Fruit fly (Drosophila melanogaster) whole organism, embryonic: Measurements from ENCODE around the gene CG2608.

Experiments used
- Asciz ChIP-seq: fragments of 200-800 bp; sonication (Bioruptor generic); optimal IDR thresholded peaks from 2 replicates; lab custom pipeline; 2017; ENCODE audit warnings: missing biosample characterization, mild to moderate bottlenecking, missing genetic modification characterization, missing genetic modification reagents
- Blimp-1 ChIP-seq: fragments of 200-800 bp; sonication (Bioruptor generic); optimal IDR thresholded peaks from 3 replicates; lab custom pipeline; 2018; ENCODE audit warnings: missing biosample characterization, missing genetic modification characterization, mild to moderate bottlenecking, moderate library complexity, missing genetic modification reagents
- CG1024 ChIP-seq: fragments of 200-800 bp; sonication (Bioruptor generic); IDR thresholded peaks from 2 replicates; pipeline ENCODE4 v1.3.6; 2022; ENCODE audit warnings: missing biosample characterization, missing genetic modification characterization
- CG10267 ChIP-seq: fragments of 200-800 bp; sonication (Bioruptor generic); optimal IDR thresholded peaks from 2 replicates; lab custom pipeline; 2018; ENCODE audit warnings: missing biosample characterization, mild to moderate bottlenecking, missing genetic modification characterization, moderate library complexity
- CG10274 ChIP-seq: fragments of 200-800 bp; sonication (Bioruptor generic); optimal IDR thresholded peaks from 3 replicates; lab custom pipeline; 2017; ENCODE audit warnings: missing biosample characterization, mild to moderate bottlenecking, missing genetic modification characterization
- CG10654 ChIP-seq: fragments of 200-800 bp; sonication (Bioruptor generic); optimal IDR thresholded peaks from 2 replicates; lab custom pipeline; 2016; ENCODE audit warnings: missing biosample characterization, missing genetic modification characterization
- CG13123 ChIP-seq: fragments of 200-800 bp; sonication (Bioruptor generic); optimal IDR thresholded peaks from 2 replicates; lab custom pipeline; 2016; ENCODE audit warnings: missing biosample characterization, missing genetic modification characterization
- CG15696 ChIP-seq: fragments of 200-800 bp; sonication (Bioruptor generic); optimal IDR thresholded peaks from 2 replicates; lab custom pipeline; 2019; ENCODE audit warnings: missing biosample characterization, mild to moderate bottlenecking, missing genetic modification characterization, moderate library complexity
- CG16813 ChIP-seq: fragments of 200-800 bp; sonication (Bioruptor generic); IDR thresholded peaks from 3 replicates; pipeline ENCODE4 v1.3.6; 2022; ENCODE audit warnings: missing biosample characterization, missing genetic modification characterization; ENCODE audit not compliant: partially characterized antibody
- CG17912 ChIP-seq: fragments of 200-800 bp; sonication (Bioruptor generic); optimal IDR thresholded peaks from 2 replicates; lab custom pipeline; 2018; ENCODE audit warnings: missing biosample characterization, mild to moderate bottlenecking, missing genetic modification characterization
- CG2875 ChIP-seq: fragments of 200-800 bp; sonication (Bioruptor generic); optimal IDR thresholded peaks from 2 replicates; lab custom pipeline; 2017; ENCODE audit warnings: missing biosample characterization, mild to moderate bottlenecking, missing genetic modification characterization, missing genetic modification reagents
- CG30020 ChIP-seq: fragments of 200-800 bp; optimal IDR thresholded peaks from 2 replicates; lab custom pipeline; 2019; ENCODE audit warnings: missing biosample characterization, mild to moderate bottlenecking, missing genetic modification characterization, moderate library complexity
- CG32532 ChIP-seq: fragments of 200-800 bp; sonication (Bioruptor generic); IDR thresholded peaks from 2 replicates; pipeline ENCODE4 v1.3.6; 2022; ENCODE audit warnings: missing biosample characterization, missing genetic modification characterization
- CG3726 ChIP-seq: fragments of 200-800 bp; sonication (Bioruptor generic); IDR thresholded peaks from 3 replicates; pipeline ENCODE4, ENCODE4 v1.3.6; 2022; ENCODE audit warnings: missing biosample characterization, missing genetic modification characterization
- CG4328 ChIP-seq: fragments of 200-800 bp; sonication (Bioruptor generic); optimal IDR thresholded peaks from 3 replicates; lab custom pipeline; 2017; ENCODE audit warnings: missing biosample characterization, missing genetic modification reagents, missing genetic modification characterization
- CG4820 ChIP-seq: fragments of 200-800 bp; sonication (Bioruptor generic); optimal IDR thresholded peaks from 3 replicates; lab custom pipeline; 2016; ENCODE audit warnings: missing biosample characterization, missing genetic modification characterization
- CG6813 ChIP-seq: fragments of 200-800 bp; sonication (Bioruptor generic); optimal IDR thresholded peaks from 2 replicates; lab custom pipeline; 2017; ENCODE audit warnings: missing biosample characterization, missing genetic modification characterization, mild to moderate bottlenecking, moderate library complexity, missing genetic modification reagents
- CG9215 ChIP-seq: fragments of 200-800 bp; sonication (Bioruptor generic); IDR thresholded peaks from 2 replicates; pipeline ENCODE4 v1.3.6; 2022; ENCODE audit warnings: missing biosample characterization, missing genetic modification characterization
- CG9727 ChIP-seq: fragments of 200-800 bp; sonication (Bioruptor generic); optimal IDR thresholded peaks from 3 replicates; lab custom pipeline; 2017; ENCODE audit warnings: missing biosample characterization, mild to moderate bottlenecking, missing genetic modification characterization
- CTCF ChIP-seq: fragments of 200-800 bp; sonication (Bioruptor generic); optimal IDR thresholded peaks from 2 replicates; lab custom pipeline; 2017; ENCODE audit warnings: missing biosample characterization, mild to moderate bottlenecking, missing genetic modification characterization, moderate library complexity
- CkIIα-i1 ChIP-seq: fragments of 200-800 bp; sonication (Bioruptor generic); IDR thresholded peaks from 2 replicates; pipeline ENCODE4 v1.3.6; 2022; ENCODE audit warnings: missing biosample characterization, missing genetic modification characterization
- D19B ChIP-seq: fragments of 200-800 bp; sonication (Bioruptor generic); optimal IDR thresholded peaks from 2 replicates; lab custom pipeline; 2017; ENCODE audit warnings: missing biosample characterization, mild to moderate bottlenecking, missing genetic modification characterization
- Hey ChIP-seq: fragments of 200-800 bp; sonication (Bioruptor generic); optimal IDR thresholded peaks from 3 replicates; lab custom pipeline; 2018; ENCODE audit warnings: missing biosample characterization, mild to moderate bottlenecking, missing genetic modification characterization
- Hr3 ChIP-seq: fragments of 200-800 bp; sonication (Bioruptor generic); optimal IDR thresholded peaks from 3 replicates; lab custom pipeline; 2016; ENCODE audit warnings: missing biosample characterization, missing genetic modification characterization
- Lpt ChIP-seq: fragments of >200 bp; optimal IDR thresholded peaks from 2 replicates; lab custom pipeline; 2018; ENCODE audit warnings: missing biosample characterization, missing genetic modification characterization
- MTF-1 ChIP-seq: fragments of 200-800 bp; sonication (Bioruptor generic); optimal IDR thresholded peaks from 2 replicates; lab custom pipeline; 2018; ENCODE audit warnings: missing biosample characterization, mild to moderate bottlenecking, missing genetic modification characterization, borderline replicate concordance
- Sox102F ChIP-seq: fragments of 200-800 bp; sonication (Bioruptor generic); optimal IDR thresholded peaks from 2 replicates; lab custom pipeline; 2018; ENCODE audit warnings: missing biosample characterization, mild to moderate bottlenecking, missing genetic modification characterization, moderate library complexity
- ap ChIP-seq: fragments of 200-800 bp; sonication (Bioruptor generic); IDR thresholded peaks from 2 replicates; pipeline ENCODE4 v1.3.6; 2022; ENCODE audit warnings: missing biosample characterization, missing genetic modification characterization
- br ChIP-seq: fragments of >200 bp; optimal IDR thresholded peaks from 2 replicates; lab custom pipeline; 2017
- cg ChIP-seq: fragments of 200-800 bp; sonication (Bioruptor generic); optimal IDR thresholded peaks from 3 replicates; lab custom pipeline; 2019; ENCODE audit warnings: missing biosample characterization, mild to moderate bottlenecking, missing genetic modification characterization, moderate library complexity
- da ChIP-seq: fragments of 200-800 bp; sonication (Bioruptor generic); optimal IDR thresholded peaks from 2 replicates; lab custom pipeline; 2016; ENCODE audit warnings: missing biosample characterization, missing genetic modification characterization
- en ChIP-seq: fragments of 200-800 bp; sonication (Bioruptor generic); optimal IDR thresholded peaks from 2 replicates; lab custom pipeline; 2016; ENCODE audit warnings: missing biosample characterization, missing genetic modification characterization
- eyg ChIP-seq: fragments of 200-800 bp; sonication (Bioruptor generic); optimal IDR thresholded peaks from 3 replicates; lab custom pipeline; 2016; ENCODE audit warnings: missing biosample characterization, missing genetic modification characterization
- fu2 ChIP-seq: fragments of 200-800 bp; sonication (Bioruptor generic); optimal IDR thresholded peaks from 2 replicates; lab custom pipeline; 2016; ENCODE audit warnings: missing biosample characterization, missing genetic modification characterization
- gcm ChIP-seq: fragments of 200-800 bp; sonication (Bioruptor generic); optimal IDR thresholded peaks from 2 replicates; lab custom pipeline; 2019; ENCODE audit warnings: missing biosample characterization, mild to moderate bottlenecking, missing genetic modification characterization, moderate library complexity
- gem ChIP-seq: fragments of 200-800 bp; sonication (Bioruptor generic); optimal IDR thresholded peaks from 2 replicates; lab custom pipeline; 2019; ENCODE audit warnings: missing biosample characterization, mild to moderate bottlenecking, missing genetic modification characterization, moderate library complexity
- grau ChIP-seq: fragments of 200-800 bp; optimal IDR thresholded peaks from 3 replicates; lab custom pipeline; 2019; ENCODE audit warnings: missing biosample characterization, mild to moderate bottlenecking, missing genetic modification characterization, moderate library complexity
- hb ChIP-seq: fragments of 200-800 bp; sonication (Bioruptor generic); IDR thresholded peaks from 3 replicates; pipeline ENCODE4 v1.3.6; 2022; ENCODE audit warnings: missing biosample characterization, missing genetic modification characterization; ENCODE audit not compliant: partially characterized antibody
- jing ChIP-seq: fragments of 200-800 bp; sonication (Bioruptor generic); optimal IDR thresholded peaks from 2 replicates; lab custom pipeline; 2018; ENCODE audit warnings: missing biosample characterization, mild to moderate bottlenecking, missing genetic modification characterization
- kah ChIP-seq: fragments of 200-800 bp; sonication (Bioruptor generic); optimal IDR thresholded peaks from 2 replicates; lab custom pipeline; 2018; ENCODE audit warnings: missing biosample characterization, mild to moderate bottlenecking, missing genetic modification characterization
- nau ChIP-seq: fragments of 200-800 bp; sonication (Bioruptor generic); optimal IDR thresholded peaks from 3 replicates; lab custom pipeline; 2017; ENCODE audit warnings: missing biosample characterization, mild to moderate bottlenecking, missing genetic modification characterization, missing genetic modification reagents
- phol ChIP-seq: fragments of 200-800 bp; sonication (Bioruptor generic); optimal IDR thresholded peaks from 3 replicates; lab custom pipeline; 2018; ENCODE audit warnings: missing biosample characterization, mild to moderate bottlenecking, missing genetic modification characterization, moderate library complexity
- pzg ChIP-seq: fragments of 200-800 bp; sonication (Bioruptor generic); optimal IDR thresholded peaks from 3 replicates; lab custom pipeline; 2018; ENCODE audit warnings: missing biosample characterization, mild to moderate bottlenecking, missing genetic modification characterization, moderate library complexity
- schlank ChIP-seq: fragments of 200-800 bp; sonication (Bioruptor generic); optimal IDR thresholded peaks from 2 replicates; lab custom pipeline; 2018; ENCODE audit warnings: missing biosample characterization, mild to moderate bottlenecking, missing genetic modification characterization
- sim ChIP-seq: fragments of 200-800 bp; sonication (Bioruptor generic); IDR thresholded peaks from 2 replicates; pipeline ENCODE4 v1.3.6; 2022; ENCODE audit warnings: missing biosample characterization, missing genetic modification characterization
- sug ChIP-seq: fragments of 200-800 bp; optimal IDR thresholded peaks from 2 replicates; lab custom pipeline; 2019; ENCODE audit warnings: missing biosample characterization, mild to moderate bottlenecking, missing genetic modification characterization, moderate library complexity
- tll ChIP-seq, 2 experiments: fragments of 200-800 bp in 1 of 2; fragments of >200 bp in 1 of 2; sonication (Bioruptor generic) in 1 of 2; optimal IDR thresholded peaks; 2 replicates each; lab custom pipeline; 2017 to 2019; ENCODE audit warnings: missing biosample characterization in 2 of 2, missing genetic modification characterization in 2 of 2, mild to moderate bottlenecking in 1 of 2, moderate library complexity in 1 of 2
- tup ChIP-seq: fragments of 200-800 bp; sonication (Bioruptor generic); optimal IDR thresholded peaks from 2 replicates; lab custom pipeline; 2016; ENCODE audit warnings: missing biosample characterization, mild to moderate bottlenecking, missing genetic modification characterization, moderate library complexity
- vfl ChIP-seq: fragments of 200-800 bp; sonication (Bioruptor generic); optimal IDR thresholded peaks from 2 replicates; lab custom pipeline; 2016; ENCODE audit warnings: missing biosample characterization, missing genetic modification characterization
- wek ChIP-seq: fragments of 200-800 bp; sonication (Bioruptor generic); optimal IDR thresholded peaks from 3 replicates; lab custom pipeline; 2018; ENCODE audit warnings: missing biosample characterization, mild to moderate bottlenecking, missing genetic modification characterization, moderate library complexity
- zen ChIP-seq: fragments of 200-800 bp; sonication (Bioruptor generic); optimal IDR thresholded peaks from 3 replicates; lab custom pipeline; 2018; ENCODE audit warnings: missing biosample characterization, mild to moderate bottlenecking, missing genetic modification characterization, moderate library complexity
- zfh2 ChIP-seq: fragments of 200-800 bp; sonication (Bioruptor generic); optimal IDR thresholded peaks from 2 replicates; lab custom pipeline; 2016; ENCODE audit warnings: missing biosample characterization, missing genetic modification characterization

CG2608 gene

DNA sequence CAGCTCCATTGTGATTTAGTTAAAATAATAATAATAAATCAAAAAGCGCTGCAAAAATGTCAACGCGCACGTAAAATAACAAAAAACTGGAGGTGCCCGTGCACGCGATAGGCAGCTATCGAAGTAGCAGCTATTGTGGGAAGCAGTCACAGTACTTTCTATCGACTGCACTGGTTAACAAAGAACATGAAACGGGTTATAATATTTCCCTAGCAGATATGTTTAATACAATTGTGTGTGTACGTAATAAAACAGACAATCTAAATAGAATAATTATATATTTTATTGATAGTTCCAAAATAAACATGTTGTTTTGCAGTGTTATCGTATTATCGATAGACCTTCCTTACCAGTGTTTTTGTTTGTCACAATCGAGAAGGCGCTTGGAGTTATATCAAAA, 30.3 kb downstream of the CG2608 start, which contains the start of the genes CG31678 and IKKepsilon (continued):
- no peak for TF ChIP-seq CkIIα-i1
- TF ChIP-seq CG2875 (GFP tag; lab: Kevin White, UChicago) = no peak
- TF ChIP-seq CG17912 (GFP tag; lab: Kevin White, UChicago) = no peak
- TF ChIP-seq vfl (GFP tag; lab: Kevin White, UChicago) = no peak
- no peak for TF ChIP-seq CG6813 (GFP tag; lab: Kevin White, UChicago)
- TF ChIP-seq CG13123 (GFP tag; lab: Kevin White, UChicago) = no peak
- TF ChIP-seq Asciz (GFP tag; lab: Kevin White, UChicago) = no peak
- no peak for TF ChIP-seq en (GFP tag; lab: Kevin White, UChicago)
- TF ChIP-seq hb (GFP tag; lab: Robert Waterston, UW) = peak; percentile 92
- TF ChIP-seq CG10654 (GFP tag; lab: Kevin White, UChicago) = peak; percentile 11
- TF ChIP-seq jing = no peak
- no peak for TF ChIP-seq CG4328
- TF ChIP-seq CG3726 (GFP tag; lab: Robert Waterston, UW) = no peak
- no peak for TF ChIP-seq CG4820 (GFP tag; lab: Kevin White, UChicago)
- no peak for TF ChIP-seq tll (GFP tag; optimal IDR thresholded peaks at IDR 0.05; lab: Kevin White, UChicago)
- no peak for TF ChIP-seq CG1024
- TF ChIP-seq gcm (GFP tag; lab: Kevin White, UChicago) = no peak
- no peak for TF ChIP-seq MTF-1
- no peak for TF ChIP-seq tup
- no peak for TF ChIP-seq da (GFP tag; lab: Kevin White, UChicago)
- TF ChIP-seq eyg (GFP tag; lab: Kevin White, UChicago) = no peak
- no peak for TF ChIP-seq zen (tag; lab: Kevin White, UChicago)
- TF ChIP-seq CG32532 (GFP tag; lab: Robert Waterston, UW) = no peak
- no peak for TF ChIP-seq kah (GFP tag; lab: Kevin White, UChicago)
- TF ChIP-seq CG16813 (GFP tag; lab: Robert Waterston, UW) = peak; percentile 92
- no peak for TF ChIP-seq nau (GFP tag; lab: Kevin White, UChicago)
- TF ChIP-seq sim (GFP tag; lab: Robert Waterston, UW) = no peak
- no peak for TF ChIP-seq CG10274 (GFP tag; lab: Kevin White, UChicago)
- no peak for TF ChIP-seq schlank (tag; lab: Kevin White, UChicago)
- peak; percentile 47 for TF ChIP-seq CG10267 (tag; lab: Kevin White, UChicago)
- TF ChIP-seq Blimp-1 (GFP tag; lab: Kevin White, UChicago) = no peak
- no peak for TF ChIP-seq cg (GFP tag; lab: Kevin White, UChicago)
- peak; percentile 37 for TF ChIP-seq zfh2 (GFP tag; lab: Kevin White, UChicago)
- TF ChIP-seq phol (tag; lab: Kevin White, UChicago) = peak; percentile 52
- peak; percentile 62 for TF ChIP-seq pzg (GFP tag; lab: Kevin White, UChicago)
- peak; percentile 51 for TF ChIP-seq CG30020 (tag; lab: Kevin White, UChicago)
- TF ChIP-seq D19B (GFP tag; lab: Kevin White, UChicago) = no peak
- TF ChIP-seq br (lab: Kevin White, UChicago) = no peak
- no peak for TF ChIP-seq CG15696
- no peak for TF ChIP-seq gem (tag; lab: Kevin White, UChicago)
- peak; percentile 30 for TF ChIP-seq sug
- TF ChIP-seq Hey (tag; lab: Kevin White, UChicago) = no peak
- TF ChIP-seq ap (GFP tag; lab: Robert Waterston, UW) = no peak
- TF ChIP-seq wek (GFP tag; lab: Kevin White, UChicago) = no peak
- TF ChIP-seq CTCF (GFP tag; lab: Kevin White, UChicago) = no peak
- TF ChIP-seq grau (tag; lab: Kevin White, UChicago) = peak; percentile 58
- TF ChIP-seq Sox102F (GFP tag; lab: Kevin White, UChicago) = peak; percentile 47
- peak; percentile 34 for TF ChIP-seq Hr3 (GFP tag; lab: Kevin White, UChicago)
- no peak for TF ChIP-seq CG9215 (GFP tag; lab: Robert Waterston, UW)
- no peak for TF ChIP-seq fu2 (GFP tag; lab: Kevin White, UChicago)
- no peak for TF ChIP-seq Lpt (GFP tag; lab: Kevin White, UChicago)
- TF ChIP-seq CG9727 (GFP tag; lab: Kevin White, UChicago) = peak; percentile 38
